Worm (Caenorhabditis elegans) whole organism, L4 larva: ENCODE results near the gene M01H9.3.
A peak's percentile ranks its signal among the peaks of the same experiment; 100 is the strongest.

ENCODE experiments used
- aha-1 ChIP-seq: fragments of 150-350 bp; peaks from one replicate; lab custom pipeline; 2014; ENCODE audit warnings: missing biosample characterization, missing genetic modification characterization
- aly-2 ChIP-seq: sonication (generic microtip); optimal IDR thresholded peaks from 2 replicates; lab custom pipeline; 2018; ENCODE audit warnings: missing biosample characterization, missing genetic modification characterization
- ceh-62 ChIP-seq: sonication (generic microtip); optimal IDR thresholded peaks from 2 replicates; lab custom pipeline; 2017; ENCODE audit warnings: missing biosample characterization, missing genetic modification characterization
- dve-1 ChIP-seq: sonication (generic microtip); optimal IDR thresholded peaks from 2 replicates; lab custom pipeline; 2017; ENCODE audit warnings: antibody characterized with exemption, mild to moderate bottlenecking, missing genetic modification characterization, missing compliant biosample characterization; ENCODE audit not compliant: insufficient read depth
- fkh-10 ChIP-seq: fragments of 150-350 bp; optimal IDR thresholded peaks from 2 replicates; lab custom pipeline; 2014; ENCODE audit warnings: missing biosample characterization, missing genetic modification reagents, missing genetic modification characterization
- gei-8 ChIP-seq: fragments of 200-800 bp; sonication (Bioruptor generic); optimal IDR thresholded peaks from 2 replicates; lab custom pipeline; 2018; ENCODE audit warnings: mild to moderate bottlenecking, missing genetic modification characterization, missing compliant biosample characterization
- mep-1 ChIP-seq: fragments of 150-350 bp; sonication (generic microtip); optimal IDR thresholded peaks from 3 replicates; lab custom pipeline; 2014; ENCODE audit warnings: missing biosample characterization, missing genetic modification characterization
- snpc-4 ChIP-seq: fragments of 150-350 bp; optimal IDR thresholded peaks from 2 replicates; lab custom pipeline; 2014; ENCODE audit warnings: missing biosample characterization, missing genetic modification characterization
- unc-62 ChIP-seq, 3 experiments: fragments of 150-350 bp in 1 of 3; sonication (generic microtip); optimal IDR thresholded peaks in 2 of 3; peaks in 1 of 3; 1 replicate in 1 of 3; 2 replicates in 2 of 3; lab custom pipeline; 2014 to 2017; ENCODE audit warnings: missing biosample characterization in 3 of 3, missing genetic modification characterization in 3 of 3, missing genetic modification reagents in 3 of 3, missing genotype in 1 of 3

- TF ChIP-seq dve-1: no peak
- TF ChIP-seq mep-1 (tag; lab: Kevin White, UChicago): no peak
- no peak for TF ChIP-seq ceh-62 (tag; lab: Kevin White, UChicago)
- peak in 1 of 2 experiments; percentile 95 for TF ChIP-seq unc-62 (GFP tag; optimal IDR thresholded peaks at IDR 0.05 in 1 of 2; lab: Kevin White, UChicago)
- no peak for TF ChIP-seq unc-62 (tag; optimal IDR thresholded peaks at IDR 0.05; lab: Kevin White, UChicago)
- TF ChIP-seq snpc-4 (tag; lab: Kevin White, UChicago): no peak
- no peak for TF ChIP-seq gei-8 (GFP tag; lab: Kevin White, UChicago)
- TF ChIP-seq aha-1: no peak
- TF ChIP-seq fkh-10 (GFP tag; lab: Kevin White, UChicago): no peak
- TF ChIP-seq aly-2 (tag; lab: Kevin White, UChicago): no peak
These were observed 53.8 kb downstream of the M01H9.3 start for ce11 chrIV:4423026-4423425.
